Worm (Caenorhabditis elegans) whole organism, L1 larva: Measurements from ENCODE around the gene T07D3.9.
A peak's percentile ranks its signal among the peaks of the same experiment; 100 is the strongest.

Source experiments
- blmp-1 ChIP-seq: fragments of 150-350 bp; optimal IDR thresholded peaks from 2 replicates; lab custom pipeline; 2014; ENCODE audit warnings: missing biosample characterization, missing genetic modification characterization
- efl-1 ChIP-seq, 4 experiments: fragments of 150-350 bp; optimal IDR thresholded peaks in 3 of 4; peaks in 1 of 4; 1 replicate in 1 of 4; 2 replicates in 3 of 4; lab custom pipeline; 2014; ENCODE audit warnings: missing biosample characterization in 2 of 4, missing genetic modification characterization in 2 of 4, missing genetic modification reagents in 2 of 4
- efl-3 ChIP-seq: fragments of 200-800 bp; sonication (Bioruptor generic); optimal IDR thresholded peaks from 2 replicates; lab custom pipeline; 2018; ENCODE audit warnings: mild to moderate bottlenecking, missing genetic modification characterization, missing compliant biosample characterization
- egl-27 ChIP-seq, 2 experiments: fragments of 150-350 bp in 1 of 2; sonication (generic microtip); optimal IDR thresholded peaks; 3 replicates each; lab custom pipeline; 2017 to 2018; ENCODE audit warnings: missing biosample characterization in 2 of 2, missing genetic modification characterization in 2 of 2, missing genetic modification reagents in 2 of 2
- nhr-237 ChIP-seq: fragments of 150-350 bp; optimal IDR thresholded peaks from 2 replicates; lab custom pipeline; 2014; ENCODE audit warnings: missing biosample characterization, missing genetic modification characterization
- nhr-76 ChIP-seq: sonication (generic microtip); optimal IDR thresholded peaks from 2 replicates; lab custom pipeline; 2017; ENCODE audit warnings: missing biosample characterization, missing genetic modification characterization

DNA sequence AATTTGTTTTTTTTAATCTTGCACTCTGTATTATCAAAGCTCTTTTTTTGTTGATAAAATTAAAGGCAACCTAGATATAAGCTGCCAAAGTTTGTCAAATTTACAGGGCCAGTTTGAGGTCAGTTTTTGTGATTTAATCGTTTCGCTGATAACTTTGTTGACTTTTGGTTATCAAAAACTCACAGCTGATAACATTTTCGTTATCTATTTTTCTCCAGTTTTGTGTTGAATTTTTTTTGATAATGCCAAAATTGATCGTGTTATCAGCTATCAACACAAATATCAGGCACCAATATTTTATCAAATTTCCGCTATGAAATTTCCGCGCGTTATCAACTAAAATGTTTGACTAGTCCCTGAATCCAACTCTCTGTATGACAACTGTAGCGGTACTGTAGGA, 14.5 kb upstream of the T07D3.9 start:
- TF ChIP-seq efl-3 (GFP tag; lab: Kevin White, UChicago) (no peak), nhr-237 (no peak), egl-27 (tag; optimal IDR thresholded peaks at IDR 0.05; lab: Kevin White, UChicago) (no peak), nhr-76 (tag; lab: Kevin White, UChicago) (no peak), efl-1 (optimal IDR thresholded peaks at IDR 0.05; lab: Kevin White, UChicago) (no peak), efl-1 (GFP tag; optimal IDR thresholded peaks at IDR 0.05 in 1 of 2; lab: Kevin White, UChicago) (peak in 1 of 2 experiments; percentile 83), blmp-1 (tag; lab: Kevin White, UChicago) (no peak)
